Worm (Caenorhabditis elegans): ENCODE data around the gene T24C4.2.

ce11 chrIII:886726-887125, 17.0 kb upstream of the T24C4.2 start, which contains the start of gene zer-1:
- TF ChIP-seq elt-3 (tag; optimal IDR thresholded peaks at IDR 0.05), result no peak
- no peak for TF ChIP-seq nhr-11 (tag; optimal IDR thresholded peaks at IDR 0.05)
- TF ChIP-seq unc-39 (tag; optimal IDR thresholded peaks at IDR 0.05), result no peak
- no peak for TF ChIP-seq ZK546.5 (tag; optimal IDR thresholded peaks at IDR 0.05)
- no peak for TF ChIP-seq snpc-4 (tag; optimal IDR thresholded peaks at IDR 0.05)
- TF ChIP-seq alr-1 (tag; optimal IDR thresholded peaks at IDR 0.05), result no peak
- no peak for TF ChIP-seq mdl-1 (tag; optimal IDR thresholded peaks at IDR 0.05)
- no peak for TF ChIP-seq nhr-6 (tag; optimal IDR thresholded peaks at IDR 0.05)
- TF ChIP-seq nhr-25 (tag; optimal IDR thresholded peaks at IDR 0.05), result no peak
- TF ChIP-seq zag-1 (tag; optimal IDR thresholded peaks at IDR 0.05), result no peak
- no peak for TF ChIP-seq ama-1 (optimal IDR thresholded peaks at IDR 0.05)

Measured in whole organism, L2 larva.